Worm (Caenorhabditis elegans): ENCODE data around the gene gpa-2.

- no peak for TF ChIP-seq blmp-1 (tag; optimal IDR thresholded peaks at IDR 0.05; ENCODE audit: insufficient read depth)
- TF ChIP-seq snpc-4 (tag; optimal IDR thresholded peaks at IDR 0.05), result no peak
- no peak for TF ChIP-seq dmd-4 (tag; optimal IDR thresholded peaks at IDR 0.05)
- no peak for TF ChIP-seq nhr-11 (tag; optimal IDR thresholded peaks at IDR 0.05)
- no peak for TF ChIP-seq ama-1 (optimal IDR thresholded peaks at IDR 0.05)
- no peak for TF ChIP-seq elt-1 (tag; optimal IDR thresholded peaks at IDR 0.05)
- TF ChIP-seq lin-11 (tag; optimal IDR thresholded peaks at IDR 0.05), result no peak
- TF ChIP-seq egl-27 (tag; optimal IDR thresholded peaks at IDR 0.05), result no peak
- TF ChIP-seq lin-39 (tag; optimal IDR thresholded peaks at IDR 0.05), result no peak
- no peak for TF ChIP-seq unc-62 (GFP tag; optimal IDR thresholded peaks at IDR 0.05)
- no peak for TF ChIP-seq unc-55 (GFP tag; optimal IDR thresholded peaks at IDR 0.05)
These were observed 18.5 kb downstream of the gpa-2 start for ce11 chrV:8389307-8389706.
